Worm (Caenorhabditis elegans) whole organism, young adult: ENCODE results near the gene F26F4.5.
A peak's percentile ranks its signal among the peaks of the same experiment; 100 is the strongest.

Experiments
- F49E8.2 ChIP-seq: sonication (generic microtip); optimal IDR thresholded peaks from 3 replicates; lab custom pipeline; 2017; ENCODE audit warnings: missing genetic modification characterization, mild to moderate bottlenecking, missing compliant biosample characterization, antibody characterized with exemption, moderate library complexity; ENCODE audit not compliant: insufficient read depth
- ZK185.1 ChIP-seq: sonication (generic microtip); optimal IDR thresholded peaks from 2 replicates; lab custom pipeline; 2016; ENCODE audit warnings: mild to moderate bottlenecking, missing genetic modification characterization, missing compliant biosample characterization; ENCODE audit not compliant: poor library complexity, severe bottlenecking
- akir-1 ChIP-seq: fragments of 200-800 bp; sonication (Bioruptor generic); optimal IDR thresholded peaks from 2 replicates; lab custom pipeline; 2018; ENCODE audit warnings: mild to moderate bottlenecking, missing genetic modification characterization, moderate library complexity, missing compliant biosample characterization
- ceh-100 ChIP-seq: fragments of 200-800 bp; sonication (Bioruptor generic); IDR thresholded peaks from 2 replicates; pipeline ENCODE4 v1.3.6; 2022; ENCODE audit warnings: missing genetic modification reagents, missing genetic modification characterization, missing compliant biosample characterization
- dpl-1 ChIP-seq: fragments of 150-350 bp; optimal IDR thresholded peaks from 2 replicates; lab custom pipeline; 2014; ENCODE audit warnings: missing biosample characterization, missing genetic modification reagents, missing genetic modification characterization

DNA sequence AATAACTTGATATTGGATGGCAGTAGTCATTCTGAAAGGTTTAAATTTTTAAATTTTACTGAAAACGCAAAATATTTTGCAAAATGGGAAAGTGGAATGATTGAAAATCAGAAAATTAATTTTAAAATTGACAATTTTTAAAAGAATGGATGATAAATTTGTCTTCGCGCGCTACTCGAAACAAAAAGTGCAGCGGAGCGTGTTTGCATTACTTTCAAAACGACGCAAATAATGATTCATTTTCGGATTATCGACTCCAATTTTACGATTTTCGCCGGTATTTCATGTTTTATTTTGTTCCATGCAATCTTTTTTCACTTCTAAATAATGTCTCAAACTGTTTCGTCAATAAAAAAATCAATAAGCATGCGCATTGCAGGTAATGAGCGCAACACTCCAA is 12.8 kb downstream of the F26F4.5 start, which contains the start of the genes tost-1 and arx-6:
- TF ChIP-seq ceh-100 (GFP tag; lab: Robert Waterston, UW), result no peak
- no peak for TF ChIP-seq F49E8.2
- TF ChIP-seq akir-1 (GFP tag; lab: Kevin White, UChicago), result no peak
- TF ChIP-seq ZK185.1, result no peak
- TF ChIP-seq dpl-1 (GFP tag; lab: Kevin White, UChicago), result peak; percentile 44
